Fruit fly (Drosophila melanogaster) whole organism, adult: Measurements from ENCODE around the gene how.

ENCODE experiments used
- CG11617 ChIP-seq: fragments of 200-800 bp; sonication (Bioruptor generic); optimal IDR thresholded peaks from 2 replicates; lab custom pipeline; 2017; ENCODE audit warnings: mild to moderate bottlenecking, missing biosample characterization, missing genetic modification reagents, missing genetic modification characterization
- CG12768 ChIP-seq: fragments of 200-800 bp; sonication (Bioruptor generic); optimal IDR thresholded peaks from 2 replicates; lab custom pipeline; 2017; ENCODE audit warnings: missing biosample characterization, missing genetic modification characterization, mild to moderate bottlenecking, moderate library complexity, missing genetic modification reagents
- CG14711 ChIP-seq: fragments of 200-800 bp; sonication (Bioruptor generic); optimal IDR thresholded peaks from 2 replicates; lab custom pipeline; 2018; ENCODE audit warnings: missing biosample characterization, mild to moderate bottlenecking, missing genetic modification characterization, moderate library complexity
- CG1620 ChIP-seq: fragments of 200-800 bp; sonication (Bioruptor generic); optimal IDR thresholded peaks from 2 replicates; lab custom pipeline; 2016; ENCODE audit warnings: missing biosample characterization, missing genetic modification characterization
- CG33017 ChIP-seq: fragments of 200-800 bp; sonication (Bioruptor generic); optimal IDR thresholded peaks from 2 replicates; lab custom pipeline; 2018; ENCODE audit warnings: missing biosample characterization, mild to moderate bottlenecking, missing genetic modification characterization, moderate library complexity
- CG5204 ChIP-seq: fragments of 200-800 bp; sonication (Bioruptor generic); optimal IDR thresholded peaks from 2 replicates; lab custom pipeline; 2016; ENCODE audit warnings: missing biosample characterization, missing genetic modification characterization
- CG7045 ChIP-seq: fragments of 200-800 bp; sonication (Bioruptor generic); optimal IDR thresholded peaks from 2 replicates; lab custom pipeline; 2017; ENCODE audit warnings: missing biosample characterization, mild to moderate bottlenecking, missing genetic modification characterization
- CG7101 ChIP-seq: fragments of 200-800 bp; sonication (Bioruptor generic); optimal IDR thresholded peaks from 2 replicates; lab custom pipeline; 2018; ENCODE audit warnings: missing biosample characterization, mild to moderate bottlenecking, missing genetic modification characterization, moderate library complexity
- Clk ChIP-seq: fragments of 200-800 bp; sonication (Bioruptor generic); optimal IDR thresholded peaks from 2 replicates; lab custom pipeline; 2017; ENCODE audit warnings: missing biosample characterization, missing genetic modification characterization
- Crg-1 ChIP-seq: fragments of 200-800 bp; sonication (Bioruptor generic); optimal IDR thresholded peaks from 2 replicates; lab custom pipeline; 2016; ENCODE audit warnings: missing biosample characterization, missing genetic modification characterization
- Hr96 ChIP-seq: fragments of 200-800 bp; sonication (Bioruptor generic); optimal IDR thresholded peaks from 2 replicates; lab custom pipeline; 2016; ENCODE audit warnings: missing biosample characterization, missing genetic modification characterization
- Mnt ChIP-seq: fragments of 200-800 bp; sonication (Bioruptor generic); optimal IDR thresholded peaks from 2 replicates; lab custom pipeline; 2016; ENCODE audit warnings: missing biosample characterization, mild to moderate bottlenecking, missing genetic modification characterization
- bab1 ChIP-seq: fragments of 200-800 bp; sonication (Bioruptor generic); optimal IDR thresholded peaks from 3 replicates; lab custom pipeline; 2019; ENCODE audit warnings: missing biosample characterization, mild to moderate bottlenecking, missing genetic modification characterization, moderate library complexity
- cic ChIP-seq: fragments of 200-800 bp; sonication (Bioruptor generic); optimal IDR thresholded peaks from 2 replicates; lab custom pipeline; 2017; ENCODE audit warnings: missing biosample characterization, mild to moderate bottlenecking, missing genetic modification characterization, moderate library complexity
- cnc ChIP-seq, 2 experiments: fragments of >200 bp; optimal IDR thresholded peaks; 2 replicates each; lab custom pipeline; 2017
- kay ChIP-seq: fragments of 200-800 bp; sonication (Bioruptor generic); peaks from one replicate; lab custom pipeline; 2016; ENCODE audit warnings: missing biosample characterization, missing genetic modification characterization, borderline replicate concordance
- ovo ChIP-seq: fragments of 200-800 bp; sonication (Bioruptor generic); optimal IDR thresholded peaks from 2 replicates; lab custom pipeline; 2016; ENCODE audit warnings: missing biosample characterization, missing genetic modification characterization
- pad ChIP-seq: fragments of 200-800 bp; sonication (Bioruptor generic); optimal IDR thresholded peaks from 3 replicates; lab custom pipeline; 2017; ENCODE audit warnings: missing biosample characterization, missing genetic modification characterization, mild to moderate bottlenecking, moderate library complexity, missing genetic modification reagents
- tj ChIP-seq: fragments of 200-800 bp; sonication (Bioruptor generic); optimal IDR thresholded peaks from 3 replicates; lab custom pipeline; 2017; ENCODE audit warnings: missing biosample characterization, mild to moderate bottlenecking, missing genetic modification characterization, moderate library complexity
- toe ChIP-seq: fragments of 200-800 bp; sonication (Bioruptor generic); optimal IDR thresholded peaks from 2 replicates; lab custom pipeline; 2016; ENCODE audit warnings: missing biosample characterization, missing genetic modification characterization

The how gene

dm6 chr3R:22067235-22067634, 25.2 kb downstream of the how start:
- no peak for TF ChIP-seq pad (GFP tag; lab: Kevin White, UChicago)
- TF ChIP-seq cnc (optimal IDR thresholded peaks at IDR 0.05; lab: Kevin White, UChicago) = no peak
- no peak for TF ChIP-seq Crg-1
- TF ChIP-seq CG33017 (tag; lab: Kevin White, UChicago) = no peak
- TF ChIP-seq CG14711 = no peak
- TF ChIP-seq Mnt (GFP tag; lab: Kevin White, UChicago) = no peak
- no peak for TF ChIP-seq ovo (GFP tag; lab: Kevin White, UChicago)
- no peak for TF ChIP-seq CG7101
- TF ChIP-seq toe (GFP tag; lab: Kevin White, UChicago) = no peak

dm6 chr3R:22071628-22072027, 29.6 kb downstream of the how start:
- no peak for TF ChIP-seq bab1 (GFP tag; lab: Kevin White, UChicago)
- no peak for TF ChIP-seq CG7045 (GFP tag; lab: Kevin White, UChicago)
- TF ChIP-seq Clk (GFP tag; lab: Kevin White, UChicago) = no peak
- no peak for TF ChIP-seq Mnt (GFP tag; lab: Kevin White, UChicago)
- no peak for TF ChIP-seq CG11617 (GFP tag; lab: Kevin White, UChicago)
- TF ChIP-seq tj (GFP tag; lab: Kevin White, UChicago) = no peak
- no peak for TF ChIP-seq ovo (GFP tag; lab: Kevin White, UChicago)
- TF ChIP-seq Hr96 (GFP tag; lab: Kevin White, UChicago) = no peak
- no peak for TF ChIP-seq CG12768 (GFP tag; lab: Kevin White, UChicago)
- TF ChIP-seq kay (GFP tag; lab: Kevin White, UChicago) = no peak
- no peak for TF ChIP-seq CG1620 (GFP tag; lab: Kevin White, UChicago)
- TF ChIP-seq CG7101 = no peak
- TF ChIP-seq cnc (optimal IDR thresholded peaks at IDR 0.05; lab: Kevin White, UChicago) = no peak
- no peak for TF ChIP-seq CG5204 (GFP tag; lab: Kevin White, UChicago)
- no peak for TF ChIP-seq CG33017 (tag; lab: Kevin White, UChicago)
- no peak for TF ChIP-seq pad (GFP tag; lab: Kevin White, UChicago)
- no peak for TF ChIP-seq CG14711
- no peak for TF ChIP-seq cic (GFP tag; lab: Kevin White, UChicago)

- TF ChIP-seq Hr96 (GFP tag; lab: Kevin White, UChicago) (no peak), kay (GFP tag; lab: Kevin White, UChicago) (peak; percentile 72)
These were observed 30.6 kb downstream of the how start for dm6 chr3R:22072553-22072952.

- TF ChIP-seq cic (GFP tag; lab: Kevin White, UChicago) (no peak), ovo (GFP tag; lab: Kevin White, UChicago) (no peak), cnc (optimal IDR thresholded peaks at IDR 0.05; lab: Kevin White, UChicago) (no peak), CG14711 (no peak), toe (GFP tag; lab: Kevin White, UChicago) (no peak), Mnt (GFP tag; lab: Kevin White, UChicago) (no peak), CG1620 (GFP tag; lab: Kevin White, UChicago) (no peak), Crg-1 (no peak), bab1 (GFP tag; lab: Kevin White, UChicago) (no peak), CG33017 (tag; lab: Kevin White, UChicago) (no peak), pad (GFP tag; lab: Kevin White, UChicago) (no peak), tj (GFP tag; lab: Kevin White, UChicago) (no peak), CG5204 (GFP tag; lab: Kevin White, UChicago) (no peak), CG11617 (GFP tag; lab: Kevin White, UChicago) (no peak), Clk (GFP tag; lab: Kevin White, UChicago) (no peak), CG7045 (GFP tag; lab: Kevin White, UChicago) (no peak), CG12768 (GFP tag; lab: Kevin White, UChicago) (no peak)
These were observed 38.2 kb downstream of the how start, which contains the start of gene CG13408 for dm6 chr3R:22080161-22080560. Gene CG13408, plus strand, starts transcription at chr3R:22080382.

dm6 chr3R:22086297-22086696, 44.3 kb downstream of the how start, which contains the start of gene BomT3:
Gene BomT3, minus strand, starts transcription at chr3R:22086397.
- TF ChIP-seq cic (GFP tag; lab: Kevin White, UChicago) (peak; percentile 1), CG14711 (no peak), Clk (GFP tag; lab: Kevin White, UChicago) (no peak), kay (GFP tag; lab: Kevin White, UChicago) (peak; percentile 55), tj (GFP tag; lab: Kevin White, UChicago) (no peak)

- TF ChIP-seq CG7101 (no peak), Clk (GFP tag; lab: Kevin White, UChicago) (no peak), CG1620 (GFP tag; lab: Kevin White, UChicago) (no peak), Crg-1 (no peak), kay (GFP tag; lab: Kevin White, UChicago) (no peak), cnc (optimal IDR thresholded peaks at IDR 0.05; lab: Kevin White, UChicago) (no peak), Hr96 (GFP tag; lab: Kevin White, UChicago) (no peak), toe (GFP tag; lab: Kevin White, UChicago) (no peak), pad (GFP tag; lab: Kevin White, UChicago) (no peak), bab1 (GFP tag; lab: Kevin White, UChicago) (no peak)
These were observed 44.8 kb downstream of the how start, which contains the start of gene BomBc3 for dm6 chr3R:22086775-22087174. Gene BomBc3, plus strand, starts transcription at chr3R:22087075.

- TF ChIP-seq bab1 (GFP tag; lab: Kevin White, UChicago) (peak; percentile 16), Hr96 (GFP tag; lab: Kevin White, UChicago) (no peak)
These were observed 52.0 kb downstream of the how start for dm6 chr3R:22093950-22094349.
